Fruit fly (Drosophila melanogaster): Measurements from ENCODE around the gene CG33500.
A peak's percentile ranks its signal among the peaks of the same experiment; 100 is the strongest.

Gene CG33500

dm6 chr3L:11531300-11531699 lies 22.9 kb downstream of the CG33500 start (continued):
- TF ChIP-seq mirr (GFP tag; optimal IDR thresholded peaks at IDR 0.05) (peak; percentile 87), CG4424 (GFP tag; optimal IDR thresholded peaks at IDR 0.05) (no peak), rib (GFP tag; IDR thresholded peaks at IDR 0.05) (peak; percentile 65; the same call in 1 of the 2 replicates), Ada2b (GFP tag; IDR thresholded peaks at IDR 0.05) (no peak), sc (optimal IDR thresholded peaks at IDR 0.05) (no peak), sc (GFP tag; optimal IDR thresholded peaks at IDR 0.05) (no peak), CG15479 (GFP tag; optimal IDR thresholded peaks at IDR 0.05) (no peak), ranshi (GFP tag; IDR thresholded peaks at IDR 0.05) (no peak), croc (GFP tag; conservative IDR thresholded peaks at IDR 0.05) (no peak), Fer3 (tag; optimal IDR thresholded peaks at IDR 0.05) (no peak), lab (GFP tag; optimal IDR thresholded peaks at IDR 0.05) (peak; percentile 60), CG11695 (GFP tag; IDR thresholded peaks at IDR 0.05) (0 out of 3 replicates have a peak, but pooled peaks have one; percentile 10), nau (GFP tag; optimal IDR thresholded peaks at IDR 0.05) (no peak), CG11456 (GFP tag; IDR thresholded peaks at IDR 0.05) (0 out of 3 replicates have a peak, but pooled peaks have one; percentile 19), CG8924 (tag; optimal IDR thresholded peaks at IDR 0.05) (no peak), tna (GFP tag; IDR thresholded peaks at IDR 0.05; ENCODE audit: partially characterized antibody) (0 out of 2 replicates have a peak, but pooled peaks have one; percentile 8), CG4360 (GFP tag; IDR thresholded peaks at IDR 0.05) (peak; percentile 80), org-1 (GFP tag; optimal IDR thresholded peaks at IDR 0.05) (no peak), CG7987 (GFP tag; optimal IDR thresholded peaks at IDR 0.05) (peak; percentile 3), zfh1 (GFP tag; IDR thresholded peaks at IDR 0.05) (no peak), CG4282 (GFP tag; optimal IDR thresholded peaks at IDR 0.05) (no peak), CG10543 (GFP tag; optimal IDR thresholded peaks at IDR 0.05) (peak; percentile 9), CG32532 (GFP tag; IDR thresholded peaks at IDR 0.05) (peak; percentile 37; the same call in 1 of the 2 replicates), Ets97D (GFP tag; optimal IDR thresholded peaks at IDR 0.05) (no peak), Med (GFP tag) (peak; percentile 13), cwo (GFP tag; optimal IDR thresholded peaks at IDR 0.05) (peak; percentile 14), sug (tag; optimal IDR thresholded peaks at IDR 0.05) (peak; percentile 11), caup (GFP tag; optimal IDR thresholded peaks at IDR 0.05; ENCODE audit: severe bottlenecking) (peak; percentile 54), zfh2 (GFP tag; optimal IDR thresholded peaks at IDR 0.05) (no peak), ci (GFP tag; IDR thresholded peaks at IDR 0.05) (0 out of 3 replicates have a peak, but pooled peaks have one; percentile 30), CG9727 (GFP tag; optimal IDR thresholded peaks at IDR 0.05) (no peak)

- TF ChIP-seq Mad (GFP tag; optimal IDR thresholded peaks at IDR 0.05), result no peak
- no peak for TF ChIP-seq C15 (GFP tag; IDR thresholded peaks at IDR 0.05)
- TF ChIP-seq CG13894 (tag; optimal IDR thresholded peaks at IDR 0.05), result peak; percentile 83
- TF ChIP-seq B-H2 (GFP tag; optimal IDR thresholded peaks at IDR 0.05), result peak; percentile 44
- peak; percentile 0 for TF ChIP-seq CG15269 (tag; optimal IDR thresholded peaks at IDR 0.05)
- 0 out of 2 replicates have a peak, but pooled peaks have one; percentile 25 for TF ChIP-seq CG9932 (GFP tag; IDR thresholded peaks at IDR 0.05)
- peak in 1 of 2 experiments; percentile 55 for TF ChIP-seq Pdp1 (GFP tag; optimal IDR thresholded peaks at IDR 0.05)
- peak; percentile 6 for TF ChIP-seq CG12769 (tag; optimal IDR thresholded peaks at IDR 0.05)
- no peak for TF ChIP-seq CG3163 (GFP tag; optimal IDR thresholded peaks at IDR 0.05)
- TF ChIP-seq ci (GFP tag; IDR thresholded peaks at IDR 0.05), result 0 out of 3 replicates have a peak, but pooled peaks have one; percentile 16
- TF ChIP-seq Drgx (GFP tag; IDR thresholded peaks at IDR 0.05), result peak; percentile 34; the same call in 1 of the 2 replicates
- TF ChIP-seq Med (GFP tag), result peak; percentile 72
- peak; percentile 84 for TF ChIP-seq Ets65A (GFP tag)
- no peak for TF ChIP-seq CG7745 (tag; optimal IDR thresholded peaks at IDR 0.05)
- TF ChIP-seq cwo (GFP tag; optimal IDR thresholded peaks at IDR 0.05), result peak; percentile 12
- peak; percentile 62 for TF ChIP-seq abd-A (tag; optimal IDR thresholded peaks at IDR 0.05)
- TF ChIP-seq lola (GFP tag; optimal IDR thresholded peaks at IDR 0.05), result peak in 1 of 3 experiments; percentile 38
Measured at dm6 chr3L:11531994-11532732, 23.7 kb downstream of the CG33500 start.

Data from whole organism, embryonic.